Fruit fly (Drosophila melanogaster) S2 (cell line): ENCODE data around the gene CG31800.

ENCODE experiments used
- CG8478 ChIP-seq: fragments of >200 bp; optimal IDR thresholded peaks from 2 replicates; lab custom pipeline; 2018
- CTCF ChIP-seq, 2 experiments: fragments of >200 bp; optimal IDR thresholded peaks; 2 replicates each; lab custom pipeline; 2018

The CG31800 gene

dm6 chr2L:19051534-19052100, 17.2 kb upstream of the CG31800 start, which contains the start of gene Rpn3:
Rpn3 (plus strand) TSS chr2L:19051790.
- TF ChIP-seq CTCF (optimal IDR thresholded peaks at IDR 0.05; lab: Kevin White, UChicago) (no peak), CG8478 (no peak)

- TF ChIP-seq CG8478: no peak
- no peak for TF ChIP-seq CTCF (optimal IDR thresholded peaks at IDR 0.05; lab: Kevin White, UChicago)
Measured at dm6 chr2L:19048912-19049311, 14.5 kb upstream of the CG31800 start, which contains the start of gene CG10470. CG10470 (plus strand) TSS chr2L:19049076.

DNA sequence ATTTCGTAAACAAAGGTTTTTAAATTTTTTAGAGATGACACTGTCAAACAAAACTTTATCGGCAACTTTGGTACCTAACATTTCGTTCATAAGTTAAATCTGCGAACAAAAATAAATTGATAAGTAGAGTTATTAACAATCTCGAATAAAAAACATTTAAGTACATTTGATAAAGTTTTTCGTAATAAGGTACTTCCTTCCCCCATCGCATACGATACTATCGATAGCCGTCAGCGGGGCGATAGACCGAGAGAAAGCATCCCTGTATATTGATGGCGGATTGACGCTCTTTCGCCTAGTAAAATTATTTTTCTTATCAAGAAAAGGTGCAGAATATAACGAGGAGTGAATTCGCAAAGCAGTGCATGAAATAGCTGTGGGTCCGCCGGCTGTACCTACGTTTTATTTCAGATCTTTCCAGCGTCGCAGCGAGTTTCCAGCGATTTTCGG, 10.8 kb upstream of the CG31800 start, which contains the start of the genes Ttc19 and Acn:
Gene Ttc19 (minus strand): TSS at position 38 of the 450 bp plus-strand sequence.
Gene Acn (plus strand): TSS at position 245 of the 450 bp plus-strand sequence.
- TF ChIP-seq CG8478 (no peak), CTCF (optimal IDR thresholded peaks at IDR 0.05; lab: Kevin White, UChicago) (peak in 1 of 2 experiments; percentile 16)

DNA sequence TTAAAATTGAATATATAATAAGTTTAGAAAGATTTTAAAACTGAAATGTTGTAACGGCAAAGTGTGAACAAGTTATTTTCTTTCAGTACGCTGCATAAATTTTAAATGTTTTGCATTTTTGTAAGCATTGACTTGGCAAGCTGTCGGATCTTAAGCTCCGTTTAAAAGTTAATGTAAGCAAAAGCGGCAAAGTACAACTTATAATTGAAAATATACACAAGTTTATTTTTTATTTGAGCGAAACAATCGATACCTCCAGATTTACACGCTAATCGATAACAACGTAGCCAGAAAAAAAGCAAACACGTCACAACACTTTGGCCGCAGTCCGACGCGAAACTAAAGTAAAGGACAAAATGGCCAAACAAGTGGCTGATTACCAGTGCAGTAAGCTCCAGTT, 7.2 kb upstream of the CG31800 start, which contains the start of gene Catsup:
Gene Catsup (plus strand): TSS at position 273 of the 400 bp plus-strand sequence.
- TF ChIP-seq CG8478: no peak
- TF ChIP-seq CTCF (optimal IDR thresholded peaks at IDR 0.05; lab: Kevin White, UChicago): no peak

DNA sequence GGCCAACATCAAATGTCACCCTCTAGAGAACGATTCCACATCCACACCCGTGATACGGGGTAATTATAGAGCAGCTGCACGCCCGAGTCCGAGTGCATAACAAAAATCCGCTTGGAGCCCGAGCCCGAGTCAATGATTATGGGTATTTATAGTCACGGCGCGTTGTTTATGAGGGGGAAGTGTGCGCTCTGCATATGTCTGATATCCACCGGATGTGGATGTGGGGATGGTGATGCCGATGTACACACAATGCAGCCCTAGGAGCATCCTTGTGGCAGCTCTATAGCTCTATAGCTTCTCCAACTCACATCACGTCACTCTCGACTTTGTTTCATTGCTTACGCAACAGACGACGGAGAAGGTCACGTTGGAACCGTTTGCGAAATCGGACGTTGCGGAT, 3.1 kb upstream of the CG31800 start:
- TF ChIP-seq CTCF (optimal IDR thresholded peaks at IDR 0.05; lab: Kevin White, UChicago) (no peak), CG8478 (no peak)

DNA sequence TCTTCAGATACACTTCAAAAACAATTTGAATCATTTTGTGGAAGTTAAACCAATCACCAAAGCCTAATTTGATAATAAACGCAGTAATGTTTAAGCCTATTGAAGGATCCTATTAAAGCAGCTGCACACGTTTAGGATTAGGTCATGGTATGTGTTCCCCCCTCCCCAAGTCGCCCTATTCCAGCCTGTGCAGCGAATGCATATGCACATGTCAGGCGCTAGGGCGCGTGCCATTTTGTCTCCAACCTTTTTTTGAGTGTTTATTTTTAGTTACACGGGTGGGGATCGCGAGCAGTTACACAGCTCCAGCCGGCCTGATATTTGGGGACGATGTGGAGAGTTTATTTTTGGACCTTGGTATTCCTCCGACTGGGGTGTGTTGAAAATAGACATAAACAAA, 2.6 kb upstream of the CG31800 start:
- TF ChIP-seq CTCF (optimal IDR thresholded peaks at IDR 0.05; lab: Kevin White, UChicago) (no peak), CG8478 (no peak)

DNA sequence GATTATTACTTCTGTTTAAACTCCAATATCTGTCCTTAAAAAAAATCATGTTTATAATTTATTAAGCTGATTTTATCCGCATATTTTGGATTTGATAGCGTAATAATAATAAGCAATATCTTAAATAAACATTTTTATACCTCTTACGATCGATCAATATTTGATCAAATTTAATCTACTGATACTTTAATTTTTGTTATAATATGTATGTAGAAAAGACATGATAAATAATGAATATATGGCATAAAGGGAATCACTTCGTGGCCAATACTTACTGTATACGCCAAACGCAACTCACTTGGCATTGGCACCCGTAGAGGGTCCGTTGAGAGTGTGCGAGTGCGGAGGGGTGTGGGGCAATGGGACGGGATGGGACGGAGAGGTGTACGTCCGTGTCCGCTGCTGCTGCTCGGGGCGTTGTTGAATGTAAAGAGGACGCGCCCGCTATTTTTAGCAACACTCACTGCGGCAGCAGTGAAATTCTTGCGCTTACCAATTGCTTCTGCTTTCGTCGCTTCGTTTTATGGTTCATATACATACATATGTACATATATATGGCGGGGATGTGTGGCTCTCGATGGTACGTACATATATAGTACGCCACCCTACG, 1.8 kb upstream of the CG31800 start:
- TF ChIP-seq CTCF (optimal IDR thresholded peaks at IDR 0.05; lab: Kevin White, UChicago): no peak
- no peak for TF ChIP-seq CG8478

dm6 chr2L:19035013-19035412, 637 bp upstream of the CG31800 start:
- TF ChIP-seq CTCF (optimal IDR thresholded peaks at IDR 0.05; lab: Kevin White, UChicago) (no peak), CG8478 (no peak)

- TF ChIP-seq CTCF (optimal IDR thresholded peaks at IDR 0.05; lab: Kevin White, UChicago) (no peak), CG8478 (no peak)
Measured at dm6 chr2L:19033288-19033687, 1.1 kb downstream of the CG31800 start, which contains the start of gene hook. hook (minus strand) TSS chr2L:19033498.

DNA sequence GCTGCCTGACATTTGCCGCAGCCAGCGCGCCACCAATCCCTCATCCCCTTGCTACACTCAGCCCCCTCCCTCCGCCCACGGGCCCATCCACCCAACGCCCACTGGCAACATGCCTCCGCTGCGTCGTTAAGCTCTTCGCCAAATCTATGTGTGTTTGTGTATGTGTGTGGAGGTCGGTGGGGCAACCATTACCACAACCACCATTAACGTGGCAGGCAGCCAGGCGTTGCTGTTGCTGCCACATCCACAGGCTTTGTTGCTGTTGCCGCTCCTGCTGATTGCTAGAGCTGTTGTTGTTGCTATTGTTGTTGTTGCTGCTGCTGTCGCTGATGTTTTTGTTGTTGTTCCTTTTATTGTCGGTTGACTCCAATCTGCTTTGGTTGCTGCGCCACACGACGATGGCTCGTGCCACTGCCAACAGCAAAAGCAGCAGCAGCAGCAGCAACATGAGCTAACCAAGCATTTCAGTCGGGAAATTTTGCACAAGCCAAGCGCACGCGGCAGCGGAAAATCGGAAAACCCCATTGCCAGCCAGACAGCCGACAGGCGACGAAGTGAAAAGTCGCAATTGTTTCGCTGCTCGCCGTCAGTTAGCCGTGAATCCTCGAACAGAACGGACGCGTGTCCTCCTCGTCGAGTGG, 7.0 kb downstream of the CG31800 start, which contains the start of gene Sidpn:
Gene Sidpn (plus strand): TSS at position 465 of the 641 bp plus-strand sequence.
- no peak for TF ChIP-seq CTCF (optimal IDR thresholded peaks at IDR 0.05; lab: Kevin White, UChicago)
- no peak for TF ChIP-seq CG8478

DNA sequence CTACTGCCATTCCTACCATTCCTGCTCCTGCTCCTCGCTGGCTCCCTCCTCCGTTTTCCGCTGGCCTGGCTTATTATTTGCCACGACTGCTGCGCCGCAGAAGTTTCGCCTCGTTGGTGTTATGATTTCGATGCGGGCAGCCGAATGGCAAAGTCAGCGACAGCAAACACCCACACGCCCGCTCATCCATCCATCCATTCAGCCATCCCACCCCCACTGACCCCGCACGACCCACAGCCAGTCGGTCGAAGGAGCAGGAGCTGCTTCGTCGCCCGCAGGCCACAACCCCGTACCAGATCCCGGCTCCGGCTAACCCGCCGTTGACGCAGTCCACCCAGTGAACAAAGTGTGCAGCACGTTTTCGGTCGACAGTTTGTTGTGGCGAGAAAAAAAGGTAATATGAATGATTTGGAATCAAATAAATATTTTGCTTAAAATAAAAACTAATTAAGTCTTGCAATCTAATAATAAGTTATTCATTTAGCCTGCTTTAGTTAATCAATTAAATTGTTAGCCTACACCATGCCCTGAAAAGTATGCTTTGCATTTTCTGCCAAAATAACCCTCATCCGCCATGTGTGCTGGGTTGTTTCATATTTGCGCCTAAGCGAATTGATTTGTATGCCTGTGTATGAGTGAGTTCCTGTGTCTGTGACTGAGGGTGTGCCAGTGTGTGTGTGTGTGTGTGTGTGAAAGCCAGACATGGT, 7.7 kb downstream of the CG31800 start:
- TF ChIP-seq CTCF (optimal IDR thresholded peaks at IDR 0.05; lab: Kevin White, UChicago): no peak

- TF ChIP-seq CG8478: no peak
- no peak for TF ChIP-seq CTCF (optimal IDR thresholded peaks at IDR 0.05; lab: Kevin White, UChicago)
Measured at dm6 chr2L:19024744-19025059, 9.7 kb downstream of the CG31800 start.

DNA sequence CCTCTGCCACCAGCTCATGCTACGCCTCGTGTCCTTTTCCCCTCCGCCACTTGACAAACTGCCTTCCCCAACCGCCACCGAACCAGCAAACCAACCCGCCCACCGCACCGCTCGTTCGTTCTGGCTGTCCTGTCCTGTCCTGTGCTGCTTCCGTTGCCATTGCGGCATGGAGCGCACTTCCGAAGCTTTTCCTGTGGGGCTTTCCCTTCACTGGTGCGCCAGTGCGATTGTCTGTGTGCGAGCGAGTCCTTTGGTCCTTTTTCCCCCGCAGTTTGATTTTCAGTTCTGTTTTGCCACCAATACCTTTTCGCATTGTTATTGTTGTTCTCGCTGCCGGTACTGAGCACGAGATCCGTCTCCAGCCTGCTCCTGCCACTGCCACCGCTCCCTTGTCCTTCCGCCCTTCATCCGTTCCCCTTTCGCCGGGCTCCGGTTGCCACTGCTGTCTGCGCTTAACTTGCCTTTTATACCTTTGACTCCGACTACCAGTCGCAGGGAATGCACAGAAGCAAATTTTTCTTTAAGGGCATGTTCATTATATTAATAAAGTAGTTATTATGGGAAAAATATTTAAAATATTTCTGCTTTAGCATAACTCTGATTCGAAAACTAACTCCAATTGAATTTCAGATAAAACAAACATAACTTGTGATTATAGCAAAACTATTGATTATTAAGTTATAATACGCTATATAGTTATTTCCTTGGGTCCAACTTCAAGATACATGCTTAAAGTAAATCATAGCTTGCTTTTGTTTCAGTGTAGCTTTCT, 10.2 kb downstream of the CG31800 start:
- TF ChIP-seq CTCF (optimal IDR thresholded peaks at IDR 0.05; lab: Kevin White, UChicago) (no peak), CG8478 (no peak)

DNA sequence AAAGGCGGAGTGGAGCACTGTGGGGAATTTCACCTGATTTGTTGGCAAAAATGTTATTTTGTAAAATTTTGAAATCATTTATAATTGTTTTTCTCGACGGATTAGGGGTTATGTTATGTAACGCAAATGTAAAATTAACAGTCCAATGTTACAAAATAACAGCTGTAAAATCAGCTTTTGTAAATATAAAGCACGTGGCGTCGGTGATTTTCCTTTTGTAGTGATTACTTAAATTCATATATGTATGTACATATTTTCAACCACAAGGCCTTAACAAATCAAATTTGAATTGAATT, 12.2 kb downstream of the CG31800 start, which contains the start of gene CG15172:
Gene CG15172 (plus strand): TSS at position 197 of the 296 bp plus-strand sequence.
- TF ChIP-seq CTCF (optimal IDR thresholded peaks at IDR 0.05; lab: Kevin White, UChicago) (no peak), CG8478 (no peak)
